Fruit fly (Drosophila melanogaster): Measurements from ENCODE around the gene Sfmbt.
A peak's percentile ranks its signal among the peaks of the same experiment; 100 is the strongest.
"Not testable (repeated sequence)": the region's sequence is repeated elsewhere in the genome, so short reads cannot be mapped to it uniquely, and the experiment has no call there.

Gene Sfmbt

dm6 chr2L:13215640-13216129, 39.1 kb upstream of the Sfmbt start (continued):
- TF ChIP-seq CG9817 (tag; optimal IDR thresholded peaks at IDR 0.05), result peak; percentile 26
- TF ChIP-seq Drgx (GFP tag; IDR thresholded peaks at IDR 0.05), result peak; percentile 61
- peak; percentile 36 for TF ChIP-seq mam (GFP tag; optimal IDR thresholded peaks at IDR 0.05)
- peak; percentile 72; the same call in 1 of the 2 replicates for TF ChIP-seq chm (GFP tag; IDR thresholded peaks at IDR 0.05)
- peak; percentile 35 for TF ChIP-seq fd64A (GFP tag; optimal IDR thresholded peaks at IDR 0.05)
- TF ChIP-seq Asciz (GFP tag; optimal IDR thresholded peaks at IDR 0.05), result peak; percentile 39
- peak; percentile 74 for TF ChIP-seq lab (GFP tag; optimal IDR thresholded peaks at IDR 0.05)
- TF ChIP-seq fd96Cb (tag; optimal IDR thresholded peaks at IDR 0.05), result peak; percentile 59
- TF ChIP-seq jigr1 (GFP tag; IDR thresholded peaks at IDR 0.05), result 0 out of 3 replicates have a peak, but pooled peaks have one; percentile 14
- TF ChIP-seq Scr (GFP tag; IDR thresholded peaks at IDR 0.05; ENCODE audit: partially characterized antibody), result peak; percentile 47
- TF ChIP-seq ci (GFP tag; IDR thresholded peaks at IDR 0.05), result peak; percentile 74
- TF ChIP-seq Camta (GFP tag; optimal IDR thresholded peaks at IDR 0.05), result peak; percentile 50
- peak; percentile 55 for TF ChIP-seq tna (GFP tag; IDR thresholded peaks at IDR 0.05; ENCODE audit: partially characterized antibody)
- peak; percentile 54 for TF ChIP-seq bcd (GFP tag; optimal IDR thresholded peaks at IDR 0.05)
- TF ChIP-seq sens-2 (GFP tag; IDR thresholded peaks at IDR 0.05), result 0 out of 2 replicates have a peak, but pooled peaks have one; percentile 41
- peak; percentile 1 for TF ChIP-seq Side (GFP tag; optimal IDR thresholded peaks at IDR 0.05)
- TF ChIP-seq CG4360 (GFP tag; IDR thresholded peaks at IDR 0.05), result peak; percentile 49
- TF ChIP-seq D19A (tag; optimal IDR thresholded peaks at IDR 0.05), result peak; percentile 21
- TF ChIP-seq CG42726 (GFP tag; IDR thresholded peaks at IDR 0.05; ENCODE audit: partially characterized antibody), result peak; percentile 80
- peak; percentile 13 for TF ChIP-seq Chrac-16 (GFP tag; optimal IDR thresholded peaks at IDR 0.05)
- TF ChIP-seq CG34224 (GFP tag; IDR thresholded peaks at IDR 0.05; ENCODE audit: partially characterized antibody), result peak; percentile 35; the same call in 1 of the 3 replicates
- TF ChIP-seq CG14014 (GFP tag; IDR thresholded peaks at IDR 0.05), result peak; percentile 41; the same call in 1 of the 2 replicates
- peak; percentile 43 for TF ChIP-seq jumu (GFP tag; optimal IDR thresholded peaks at IDR 0.05)
- TF ChIP-seq NFAT (GFP tag; IDR thresholded peaks at IDR 0.05), result peak; percentile 55; the same call in 1 of the 2 replicates
- TF ChIP-seq dmrt99B (tag; optimal IDR thresholded peaks at IDR 0.05), result peak; percentile 65
- peak; percentile 29 for TF ChIP-seq Sry-δ (GFP tag; optimal IDR thresholded peaks at IDR 0.05)
- peak; percentile 73 for TF ChIP-seq CG17829 (tag; optimal IDR thresholded peaks at IDR 0.05)
- TF ChIP-seq ase (GFP tag; IDR thresholded peaks at IDR 0.05), result 0 out of 3 replicates have a peak, but pooled peaks have one; percentile 43
- TF ChIP-seq CG17612 (GFP tag; IDR thresholded peaks at IDR 0.05), result peak; percentile 47; the same call in 1 of the 2 replicates
- peak; percentile 53 for TF ChIP-seq NC2α (GFP tag; optimal IDR thresholded peaks at IDR 0.05)
- TF ChIP-seq prd (optimal IDR thresholded peaks at IDR 0.05), result not testable (repeated sequence)
- peak; percentile 67 for TF ChIP-seq prd (GFP tag; IDR thresholded peaks at IDR 0.05)
- peak; percentile 59 for TF ChIP-seq CG10209 (GFP tag; optimal IDR thresholded peaks at IDR 0.05)
- TF ChIP-seq Mrtf (GFP tag; IDR thresholded peaks at IDR 0.05), result 0 out of 3 replicates have a peak, but pooled peaks have one; percentile 15
- TF ChIP-seq CG8924 (tag; optimal IDR thresholded peaks at IDR 0.05), result peak; percentile 20
- TF ChIP-seq stwl (tag; optimal IDR thresholded peaks at IDR 0.05), result peak; percentile 5
- peak; percentile 23 for TF ChIP-seq CG9876 (GFP tag; optimal IDR thresholded peaks at IDR 0.05)
- TF ChIP-seq CG9932 (GFP tag; IDR thresholded peaks at IDR 0.05), result peak; percentile 59; the same call in 1 of the 2 replicates
- peak; percentile 58; the same call in 1 of the 2 replicates for TF ChIP-seq peb (GFP tag; IDR thresholded peaks at IDR 0.05)
- peak; percentile 61; the same call in 1 of the 2 replicates for TF ChIP-seq CG11085 (GFP tag; IDR thresholded peaks at IDR 0.05)
- peak; percentile 67 for TF ChIP-seq CG7839 (tag; optimal IDR thresholded peaks at IDR 0.05)
- TF ChIP-seq zfh1 (GFP tag; IDR thresholded peaks at IDR 0.05), result peak; percentile 77
- TF ChIP-seq gce (GFP tag; IDR thresholded peaks at IDR 0.05), result 0 out of 3 replicates have a peak, but pooled peaks have one; percentile 55
- peak; percentile 72 for TF ChIP-seq Xrp1 (GFP tag; IDR thresholded peaks at IDR 0.05)
- peak; percentile 90 for TF ChIP-seq CG13894 (tag; optimal IDR thresholded peaks at IDR 0.05)
- peak; percentile 72 for TF ChIP-seq CG32532 (GFP tag; IDR thresholded peaks at IDR 0.05)
- TF ChIP-seq Adf1 (GFP tag; IDR thresholded peaks at IDR 0.05), result peak; percentile 26; the same call in 1 of the 2 replicates
- peak; percentile 46; the same call in 1 of the 2 replicates for TF ChIP-seq seq (GFP tag; IDR thresholded peaks at IDR 0.05)
- peak; percentile 81 for TF ChIP-seq sob (GFP tag; IDR thresholded peaks at IDR 0.05)
- TF ChIP-seq CG31441 (GFP tag; IDR thresholded peaks at IDR 0.05), result peak; percentile 53; the same call in 1 of the 2 replicates
